Worm (Caenorhabditis elegans) whole organism, L3 larva: Measurements from ENCODE around the gene M110.3.

ENCODE experiments used
- fkh-10 ChIP-seq: sonication (generic microtip); optimal IDR thresholded peaks from 2 replicates; lab custom pipeline; 2017; ENCODE audit warnings: missing biosample characterization, missing genetic modification reagents, missing genetic modification characterization
- nhr-43 ChIP-seq: sonication (generic microtip); optimal IDR thresholded peaks from 2 replicates; lab custom pipeline; 2016; ENCODE audit warnings: mild to moderate bottlenecking, missing genetic modification characterization, missing compliant biosample characterization; ENCODE audit not compliant: poor library complexity, severe bottlenecking
- sea-2 ChIP-seq: fragments of 150-350 bp; sonication (generic microtip); optimal IDR thresholded peaks from 4 replicates; lab custom pipeline; 2014; ENCODE audit warnings: missing biosample characterization, missing genetic modification reagents, missing genetic modification characterization
- skn-1 ChIP-seq: fragments of 150-350 bp; optimal IDR thresholded peaks from 2 replicates; lab custom pipeline; 2014; ENCODE audit warnings: missing biosample characterization, missing genetic modification characterization
- unc-39 ChIP-seq: sonication (generic microtip); optimal IDR thresholded peaks from 4 replicates; lab custom pipeline; 2017; ENCODE audit warnings: missing biosample characterization, missing genetic modification characterization

DNA sequence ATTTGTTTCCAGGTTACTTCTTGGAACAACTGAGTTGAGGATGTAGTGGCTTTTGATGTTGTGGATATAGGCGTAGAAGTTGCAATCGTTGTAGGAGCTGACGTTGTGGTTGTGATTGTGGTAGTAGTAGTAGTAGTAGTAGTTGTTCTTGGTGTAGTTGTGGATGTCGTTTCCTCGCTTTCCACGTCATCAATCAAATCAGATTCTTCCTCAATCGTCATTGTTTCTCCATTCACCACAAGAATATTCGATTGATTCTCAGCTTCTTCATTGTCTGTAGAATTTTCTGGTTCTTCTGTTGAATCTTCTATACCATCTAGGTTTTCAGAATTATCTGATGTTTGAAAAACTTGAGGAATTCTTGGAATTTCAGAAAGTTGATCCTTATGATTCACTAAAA is 37.8 kb downstream of the M110.3 start:
- TF ChIP-seq skn-1 (tag; lab: Kevin White, UChicago) (no peak), unc-39 (tag; lab: Kevin White, UChicago) (no peak), sea-2 (GFP tag; lab: Kevin White, UChicago) (no peak), nhr-43 (tag; lab: Kevin White, UChicago) (no peak), fkh-10 (GFP tag; lab: Kevin White, UChicago) (no peak)
